Worm (Caenorhabditis elegans) whole organism, L3 larva: Measurements from ENCODE around the gene R12G8.1.

Source experiments
- ama-1 ChIP-seq: fragments of 150-350 bp; optimal IDR thresholded peaks from 2 replicates; lab custom pipeline; 2018
- elt-1 ChIP-seq: fragments of 150-350 bp; optimal IDR thresholded peaks from 2 replicates; lab custom pipeline; 2014; ENCODE audit warnings: missing biosample characterization, missing genetic modification characterization
- fos-1 ChIP-seq: fragments of 150-350 bp; optimal IDR thresholded peaks from 2 replicates; lab custom pipeline; 2014; ENCODE audit warnings: missing biosample characterization, missing genetic modification characterization
- lin-39 ChIP-seq: fragments of 150-350 bp; optimal IDR thresholded peaks from 2 replicates; lab custom pipeline; 2018; ENCODE audit warnings: missing biosample characterization, missing genetic modification reagents, missing genetic modification characterization
- mdl-1 ChIP-seq: fragments of 150-350 bp; optimal IDR thresholded peaks from 2 replicates; lab custom pipeline; 2014; ENCODE audit warnings: missing biosample characterization, missing genetic modification characterization
- nhr-12 ChIP-seq: fragments of 150-350 bp; optimal IDR thresholded peaks from 2 replicates; lab custom pipeline; 2014; ENCODE audit warnings: missing biosample characterization, missing genetic modification characterization
- nhr-237 ChIP-seq: fragments of 150-350 bp; optimal IDR thresholded peaks from 2 replicates; lab custom pipeline; 2014; ENCODE audit warnings: missing biosample characterization, missing genetic modification characterization
- nhr-28 ChIP-seq: fragments of 150-350 bp; optimal IDR thresholded peaks from 2 replicates; lab custom pipeline; 2014; ENCODE audit warnings: missing biosample characterization, missing genetic modification characterization
- nhr-77 ChIP-seq: fragments of 150-350 bp; optimal IDR thresholded peaks from 2 replicates; lab custom pipeline; 2014; ENCODE audit warnings: missing biosample characterization, missing genetic modification characterization
- sea-2 ChIP-seq: fragments of 150-350 bp; sonication (generic microtip); optimal IDR thresholded peaks from 4 replicates; lab custom pipeline; 2014; ENCODE audit warnings: missing biosample characterization, missing genetic modification reagents, missing genetic modification characterization
- snpc-4 ChIP-seq: fragments of 150-350 bp; optimal IDR thresholded peaks from 2 replicates; lab custom pipeline; 2014; ENCODE audit warnings: missing biosample characterization, missing genetic modification characterization
- unc-62 ChIP-seq: fragments of 150-350 bp; sonication (generic microtip); optimal IDR thresholded peaks from 4 replicates; lab custom pipeline; 2014; ENCODE audit warnings: missing biosample characterization, missing genetic modification reagents, missing genetic modification characterization
- ztf-11 ChIP-seq: fragments of 150-350 bp; optimal IDR thresholded peaks from 2 replicates; lab custom pipeline; 2014; ENCODE audit warnings: missing biosample characterization, missing genetic modification characterization
- ztf-4 ChIP-seq: fragments of 150-350 bp; optimal IDR thresholded peaks from 2 replicates; lab custom pipeline; 2014; ENCODE audit warnings: missing biosample characterization, missing genetic modification characterization

DNA sequence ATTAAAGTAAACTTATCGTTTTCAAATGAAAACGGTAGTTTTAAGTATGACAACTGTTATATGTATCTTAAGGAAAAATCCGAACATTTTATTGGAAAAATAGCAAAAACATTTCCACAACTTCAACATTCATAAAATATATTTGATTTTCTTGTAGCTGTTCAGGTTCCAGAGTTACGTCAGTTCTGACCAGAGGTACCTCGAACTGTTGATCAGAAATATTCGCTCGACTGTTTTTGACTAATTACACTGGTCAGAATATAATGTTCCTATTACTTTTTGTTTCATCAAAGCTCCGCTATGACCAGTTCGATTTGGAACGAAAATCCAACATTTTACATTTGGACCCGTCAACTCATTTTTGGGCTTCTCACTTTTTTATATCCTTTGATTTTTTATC, 42.0 kb downstream of the R12G8.1 start, which contains the start of gene srh-31:
- no peak for TF ChIP-seq ztf-4
- no peak for TF ChIP-seq unc-62
- TF ChIP-seq mdl-1 (tag; lab: Kevin White, UChicago) = no peak
- TF ChIP-seq elt-1 (tag; lab: Kevin White, UChicago) = no peak
- no peak for TF ChIP-seq nhr-12 (tag; lab: Kevin White, UChicago)
- TF ChIP-seq fos-1 (tag; lab: Kevin White, UChicago) = no peak
- TF ChIP-seq sea-2 (GFP tag; lab: Kevin White, UChicago) = no peak
- no peak for TF ChIP-seq nhr-77
- TF ChIP-seq snpc-4 (tag; lab: Kevin White, UChicago) = no peak
- no peak for TF ChIP-seq nhr-237 (tag; lab: Kevin White, UChicago)
- no peak for TF ChIP-seq ama-1 (lab: Kevin White, UChicago)
- TF ChIP-seq ztf-11 (tag; lab: Kevin White, UChicago) = no peak
- TF ChIP-seq lin-39 (tag; lab: Kevin White, UChicago) = no peak
- TF ChIP-seq nhr-28 (tag; lab: Kevin White, UChicago) = no peak
